Worm (Caenorhabditis elegans): ENCODE measurements around the gene F46B6.10.

DNA sequence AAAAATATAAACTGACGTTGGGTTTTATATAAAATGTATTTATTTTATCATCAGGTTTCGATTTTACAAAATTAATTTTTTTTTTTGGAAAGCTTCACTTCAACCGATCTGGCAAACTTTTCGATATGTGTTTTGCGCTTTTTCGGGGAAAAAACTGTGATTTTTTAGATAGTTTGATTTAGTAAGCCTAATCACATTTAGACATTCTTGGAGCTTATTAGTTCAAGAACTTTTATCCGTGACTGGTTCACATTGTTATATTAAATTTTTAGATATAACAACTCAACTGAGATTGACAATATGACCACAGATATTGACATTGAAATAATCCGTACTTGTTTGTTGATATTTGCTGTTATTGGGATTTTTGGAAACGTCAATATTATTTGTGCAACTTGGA lies 35.8 kb upstream of the F46B6.10 start, which contains the start of gene srsx-21:
- no peak for TF ChIP-seq F13C5.2 (tag; optimal IDR thresholded peaks at IDR 0.05)
- TF ChIP-seq aly-1 (tag; optimal IDR thresholded peaks at IDR 0.05): no peak
- no peak for TF ChIP-seq ceh-13 (GFP tag; optimal IDR thresholded peaks at IDR 0.05)
- no peak for TF ChIP-seq ama-1 (optimal IDR thresholded peaks at IDR 0.05)
- no peak for TF ChIP-seq pes-1 (GFP tag; IDR thresholded peaks at IDR 0.05)
- TF ChIP-seq tra-4 (tag; optimal IDR thresholded peaks at IDR 0.05): no peak
- no peak for TF ChIP-seq ceh-36 (tag; optimal IDR thresholded peaks at IDR 0.05)
- no peak for TF ChIP-seq hnd-1 (tag; optimal IDR thresholded peaks at IDR 0.05)
- TF ChIP-seq tbx-37 (GFP tag; conservative IDR thresholded peaks at IDR 0.05): no peak
- no peak for TF ChIP-seq hmg-4 (GFP tag; optimal IDR thresholded peaks at IDR 0.05)
- TF ChIP-seq ets-7 (tag; optimal IDR thresholded peaks at IDR 0.05): no peak
- no peak for TF ChIP-seq flt-1 (GFP tag; IDR thresholded peaks at IDR 0.05)
- TF ChIP-seq B0310.2 (tag; optimal IDR thresholded peaks at IDR 0.05): no peak

All from whole organism, early embryonic.